Fruit fly (Drosophila melanogaster) whole organism, embryonic: ENCODE results near the gene CG7924.

Experiments
- CG13296 ChIP-seq: fragments of 200-800 bp; sonication (Bioruptor generic); optimal IDR thresholded peaks from 3 replicates; lab custom pipeline; 2018; ENCODE audit warnings: missing biosample characterization, mild to moderate bottlenecking, missing genetic modification characterization
- CG13775 ChIP-seq: fragments of 200-800 bp; sonication (Bioruptor generic); optimal IDR thresholded peaks from 3 replicates; lab custom pipeline; 2017; ENCODE audit warnings: missing biosample characterization, mild to moderate bottlenecking, missing genetic modification characterization
- CG14441 ChIP-seq: fragments of 200-800 bp; sonication (Bioruptor generic); IDR thresholded peaks from 2 replicates; pipeline ENCODE4 v1.3.6; 2022; ENCODE audit warnings: missing biosample characterization, missing genetic modification characterization
- CG14965 ChIP-seq: fragments of 200-800 bp; sonication (Bioruptor generic); optimal IDR thresholded peaks from 2 replicates; lab custom pipeline; 2016; ENCODE audit warnings: missing biosample characterization, missing genetic modification characterization, borderline replicate concordance
- CG15696 ChIP-seq: fragments of 200-800 bp; sonication (Bioruptor generic); optimal IDR thresholded peaks from 2 replicates; lab custom pipeline; 2019; ENCODE audit warnings: missing biosample characterization, mild to moderate bottlenecking, missing genetic modification characterization, moderate library complexity
- CG1792 ChIP-seq: fragments of 200-800 bp; sonication (Bioruptor generic); optimal IDR thresholded peaks from 2 replicates; lab custom pipeline; 2016; ENCODE audit warnings: missing biosample characterization, missing genetic modification characterization
- CG31388 ChIP-seq: fragments of 200-800 bp; sonication (Bioruptor generic); optimal IDR thresholded peaks from 2 replicates; lab custom pipeline; 2016; ENCODE audit warnings: missing biosample characterization, missing genetic modification characterization
- CG3407 ChIP-seq: fragments of 200-800 bp; sonication (Bioruptor generic); optimal IDR thresholded peaks from 2 replicates; lab custom pipeline; 2018; ENCODE audit warnings: missing biosample characterization, mild to moderate bottlenecking, missing genetic modification characterization
- CG3847 ChIP-seq: fragments of 200-800 bp; sonication (Bioruptor generic); IDR thresholded peaks from 2 replicates; pipeline ENCODE4 v1.3.6; 2022; ENCODE audit warnings: missing biosample characterization, missing genetic modification characterization
- CG4360 ChIP-seq: fragments of 200-800 bp; sonication (Bioruptor generic); IDR thresholded peaks from 2 replicates; pipeline ENCODE4 v1.3.6; 2022; ENCODE audit warnings: missing biosample characterization, missing genetic modification characterization
- CG8765 ChIP-seq: fragments of 200-800 bp; sonication (Bioruptor generic); IDR thresholded peaks from 2 replicates; pipeline ENCODE4 v1.3.6; 2022; ENCODE audit warnings: missing biosample characterization, missing genetic modification characterization
- CG9215 ChIP-seq: fragments of 200-800 bp; sonication (Bioruptor generic); IDR thresholded peaks from 2 replicates; pipeline ENCODE4 v1.3.6; 2022; ENCODE audit warnings: missing biosample characterization, missing genetic modification characterization
- CG9609 ChIP-seq: fragments of 200-800 bp; sonication (Bioruptor generic); optimal IDR thresholded peaks from 3 replicates; lab custom pipeline; 2016; ENCODE audit warnings: missing biosample characterization, missing genetic modification characterization
- CG9817 ChIP-seq: fragments of 200-800 bp; sonication (Bioruptor generic); optimal IDR thresholded peaks from 2 replicates; lab custom pipeline; 2018; ENCODE audit warnings: missing biosample characterization, mild to moderate bottlenecking, missing genetic modification characterization, moderate library complexity
- CHES-1-like ChIP-seq: fragments of 200-800 bp; sonication (Bioruptor generic); optimal IDR thresholded peaks from 2 replicates; lab custom pipeline; 2016; ENCODE audit warnings: missing biosample characterization, missing genetic modification characterization
- D19B ChIP-seq: fragments of 200-800 bp; sonication (Bioruptor generic); optimal IDR thresholded peaks from 2 replicates; lab custom pipeline; 2017; ENCODE audit warnings: missing biosample characterization, mild to moderate bottlenecking, missing genetic modification characterization
- Dbx ChIP-seq: fragments of 200-800 bp; sonication (Bioruptor generic); IDR thresholded peaks from 3 replicates; pipeline ENCODE4 v1.3.6; 2022; ENCODE audit warnings: missing biosample characterization, missing genetic modification characterization
- Dll ChIP-seq: fragments of 200-800 bp; sonication (Bioruptor generic); IDR thresholded peaks from 4 replicates; pipeline ENCODE4 v1.3.6; 2022; ENCODE audit warnings: missing biosample characterization, missing genetic modification characterization; ENCODE audit not compliant: partially characterized antibody
- Doc2 ChIP-seq: fragments of 200-800 bp; sonication (Bioruptor generic); IDR thresholded peaks from 2 replicates; pipeline ENCODE4 v1.3.6; 2022; ENCODE audit warnings: missing biosample characterization, missing genetic modification characterization
- E2f2 ChIP-seq: fragments of 200-800 bp; sonication (Bioruptor generic); IDR thresholded peaks from 2 replicates; pipeline ENCODE4 v1.3.6; 2022; ENCODE audit warnings: missing biosample characterization, missing genetic modification characterization
- HHEX ChIP-seq: fragments of 200-800 bp; sonication (Bioruptor generic); optimal IDR thresholded peaks from 3 replicates; lab custom pipeline; 2017; ENCODE audit warnings: missing biosample characterization, mild to moderate bottlenecking, missing genetic modification characterization, missing genetic modification reagents
- HmgD ChIP-seq: fragments of 200-800 bp; sonication (Bioruptor generic); optimal IDR thresholded peaks from 3 replicates; lab custom pipeline; 2016; ENCODE audit warnings: missing biosample characterization, missing genetic modification characterization
- Hmx ChIP-seq: fragments of 200-800 bp; sonication (Bioruptor generic); optimal IDR thresholded peaks from 2 replicates; lab custom pipeline; 2016; ENCODE audit warnings: missing biosample characterization, missing genetic modification characterization
- Hr78 ChIP-seq, 2 experiments: fragments of 200-800 bp in 1 of 2; fragments of >200 bp in 1 of 2; sonication (Bioruptor generic) in 1 of 2; optimal IDR thresholded peaks; 2 replicates each; lab custom pipeline; 2017 to 2019; ENCODE audit warnings: missing biosample characterization in 2 of 2, missing genetic modification characterization in 2 of 2, mild to moderate bottlenecking in 1 of 2, moderate library complexity in 1 of 2
- Hsf ChIP-seq: fragments of 200-800 bp; sonication (Bioruptor generic); optimal IDR thresholded peaks from 3 replicates; lab custom pipeline; 2016; ENCODE audit warnings: missing biosample characterization, missing genetic modification characterization
- MBD-R2 ChIP-seq: fragments of 200-800 bp; sonication (Bioruptor generic); IDR thresholded peaks from 2 replicates; pipeline ENCODE4 v1.3.6; 2022; ENCODE audit warnings: missing biosample characterization, missing genetic modification characterization
- Myb ChIP-seq: fragments of 200-800 bp; sonication (Bioruptor generic); optimal IDR thresholded peaks from 2 replicates; lab custom pipeline; 2016; ENCODE audit warnings: missing biosample characterization, missing genetic modification characterization
- Ravus ChIP-seq: fragments of 200-800 bp; sonication (Bioruptor generic); IDR thresholded peaks from 2 replicates; pipeline ENCODE4 v1.3.6; 2022; ENCODE audit warnings: missing biosample characterization, missing genetic modification characterization
- Rx ChIP-seq: fragments of 200-800 bp; sonication (Bioruptor generic); IDR thresholded peaks from 2 replicates; pipeline ENCODE4 v1.3.6; 2022; ENCODE audit warnings: missing biosample characterization, missing genetic modification characterization
- Trl ChIP-seq, 3 experiments: fragments of >200 bp in 2 of 3; fragments of 200-800 bp in 1 of 3; sonication (Bioruptor generic) in 1 of 3; optimal IDR thresholded peaks; 2 replicates in 1 of 3; 3 replicates in 2 of 3; lab custom pipeline; 2016 to 2017; ENCODE audit warnings: missing biosample characterization in 1 of 3, missing genetic modification characterization in 1 of 3
- ab ChIP-seq: fragments of 200-800 bp; sonication (Bioruptor generic); optimal IDR thresholded peaks from 2 replicates; lab custom pipeline; 2016; ENCODE audit warnings: missing biosample characterization, missing genetic modification characterization
- croc ChIP-seq: fragments of 200-800 bp; sonication (Bioruptor generic); conservative IDR thresholded peaks from 3 replicates; pipeline ENCODE4 v1.3.6; 2022; ENCODE audit warnings: missing biosample characterization, missing genetic modification characterization
- danr ChIP-seq: fragments of 200-800 bp; sonication (Bioruptor generic); IDR thresholded peaks from 2 replicates; pipeline ENCODE4 v1.3.6; 2022; ENCODE audit warnings: missing biosample characterization, missing genetic modification characterization
- disco-r ChIP-seq: fragments of 200-800 bp; sonication (Bioruptor generic); optimal IDR thresholded peaks from 2 replicates; lab custom pipeline; 2016; ENCODE audit warnings: missing biosample characterization, missing genetic modification characterization
- gce ChIP-seq: fragments of 200-800 bp; sonication (Bioruptor generic); IDR thresholded peaks from 3 replicates; pipeline ENCODE4 v1.3.6; 2022; ENCODE audit warnings: missing biosample characterization, missing genetic modification characterization
- gcm ChIP-seq: fragments of 200-800 bp; sonication (Bioruptor generic); optimal IDR thresholded peaks from 2 replicates; lab custom pipeline; 2019; ENCODE audit warnings: missing biosample characterization, mild to moderate bottlenecking, missing genetic modification characterization, moderate library complexity
- mam ChIP-seq: fragments of 200-800 bp; sonication (Bioruptor generic); optimal IDR thresholded peaks from 3 replicates; lab custom pipeline; 2016; ENCODE audit warnings: missing biosample characterization, missing genetic modification characterization
- mld ChIP-seq: fragments of 200-800 bp; sonication (Bioruptor generic); IDR thresholded peaks from 3 replicates; pipeline ENCODE4 v1.3.6; 2022; ENCODE audit warnings: missing biosample characterization, missing genetic modification characterization; ENCODE audit not compliant: partially characterized antibody
- odd ChIP-seq: fragments of 200-800 bp; sonication (Bioruptor generic); optimal IDR thresholded peaks from 2 replicates; lab custom pipeline; 2017; ENCODE audit warnings: missing biosample characterization, mild to moderate bottlenecking, missing genetic modification characterization
- p53 ChIP-seq: fragments of 200-800 bp; sonication (Bioruptor generic); optimal IDR thresholded peaks from 2 replicates; lab custom pipeline; 2016; ENCODE audit warnings: missing biosample characterization, missing genetic modification characterization
- prd ChIP-seq, 3 experiments: fragments of >200 bp in 2 of 3; fragments of 200-800 bp in 1 of 3; sonication (Bioruptor generic) in 1 of 3; optimal IDR thresholded peaks in 2 of 3; IDR thresholded peaks in 1 of 3; 2 replicates in 2 of 3; 3 replicates in 1 of 3; pipeline versions ENCODE4 v1.3.6 to Lab custom; 2017 to 2022; ENCODE audit warnings: missing biosample characterization in 1 of 3, missing genetic modification characterization in 1 of 3
- sd ChIP-seq: fragments of 200-800 bp; sonication (Bioruptor generic); optimal IDR thresholded peaks from 3 replicates; lab custom pipeline; 2018; ENCODE audit warnings: missing biosample characterization, mild to moderate bottlenecking, missing genetic modification characterization, moderate library complexity
- sisA ChIP-seq: fragments of 200-800 bp; sonication (Bioruptor generic); IDR thresholded peaks from 2 replicates; pipeline ENCODE4 v1.3.6; 2022; ENCODE audit warnings: missing biosample characterization, missing genetic modification characterization
- so ChIP-seq: fragments of 200-800 bp; sonication (Bioruptor generic); IDR thresholded peaks from 3 replicates; pipeline ENCODE4 v1.3.6; 2022; ENCODE audit warnings: missing biosample characterization, missing genetic modification characterization
- sr ChIP-seq: fragments of 200-800 bp; sonication (Bioruptor generic); IDR thresholded peaks from 3 replicates; pipeline ENCODE4 v1.3.6; 2022; ENCODE audit warnings: missing biosample characterization, missing genetic modification characterization
- ssp ChIP-seq: fragments of 200-800 bp; sonication (Bioruptor generic); IDR thresholded peaks from 2 replicates; pipeline ENCODE4 v1.3.6; 2022; ENCODE audit warnings: missing biosample characterization, missing genetic modification characterization
- tin ChIP-seq: fragments of 200-800 bp; sonication (Bioruptor generic); optimal IDR thresholded peaks from 3 replicates; lab custom pipeline; 2016; ENCODE audit warnings: missing biosample characterization, missing genetic modification characterization
- tna ChIP-seq: fragments of 200-800 bp; sonication (Bioruptor generic); IDR thresholded peaks from 2 replicates; pipeline ENCODE4 v1.3.6; 2022; ENCODE audit warnings: missing biosample characterization, missing genetic modification characterization; ENCODE audit not compliant: partially characterized antibody
- tup ChIP-seq: fragments of 200-800 bp; sonication (Bioruptor generic); optimal IDR thresholded peaks from 2 replicates; lab custom pipeline; 2016; ENCODE audit warnings: missing biosample characterization, mild to moderate bottlenecking, missing genetic modification characterization, moderate library complexity

CG7924 gene

dm6 chr3L:14189957-14190624 is 43.2 kb upstream of the CG7924 start (continued):
- peak; percentile 60 for TF ChIP-seq MBD-R2 (GFP tag; lab: Robert Waterston, UW)
- TF ChIP-seq prd (optimal IDR thresholded peaks at IDR 0.05; lab: Kevin White, UChicago), result no peak
- peak; percentile 63 for TF ChIP-seq prd (GFP tag; IDR thresholded peaks at IDR 0.05; lab: Robert Waterston, UW)
- no peak for TF ChIP-seq CHES-1-like (GFP tag; lab: Kevin White, UChicago)
- TF ChIP-seq E2f2, result peak; percentile 65
- TF ChIP-seq Hsf (GFP tag; lab: Kevin White, UChicago), result peak; percentile 23
- peak; percentile 40; the same call in 1 of the 2 replicates for TF ChIP-seq CG8765 (GFP tag; lab: Robert Waterston, UW)
- peak; percentile 64 for TF ChIP-seq CG3847 (GFP tag; lab: Robert Waterston, UW)
- TF ChIP-seq CG13296 (GFP tag; lab: Kevin White, UChicago), result peak; percentile 24
- TF ChIP-seq CG9215 (GFP tag; lab: Robert Waterston, UW), result no peak
- no peak for TF ChIP-seq CG13775 (GFP tag; lab: Kevin White, UChicago)
- 0 out of 3 replicates have a peak, but pooled peaks have one; percentile 61 for TF ChIP-seq gce (GFP tag; lab: Robert Waterston, UW)
- TF ChIP-seq CG14441 (GFP tag; lab: Robert Waterston, UW), result peak; percentile 51; the same call in 1 of the 2 replicates
- TF ChIP-seq gcm (GFP tag; lab: Kevin White, UChicago), result no peak
- peak; percentile 78 for TF ChIP-seq Dbx (GFP tag; lab: Robert Waterston, UW)
- no peak for TF ChIP-seq Trl (optimal IDR thresholded peaks at IDR 0.05; lab: Kevin White, UChicago)
- TF ChIP-seq Trl (GFP tag; optimal IDR thresholded peaks at IDR 0.05; lab: Kevin White, UChicago), result no peak
- TF ChIP-seq odd (GFP tag; lab: Kevin White, UChicago), result no peak
- no peak for TF ChIP-seq CG3407
- TF ChIP-seq sr (GFP tag; lab: Robert Waterston, UW), result no peak
- TF ChIP-seq sisA (GFP tag; lab: Robert Waterston, UW), result no peak; the same call in 1 of the 2 replicates
- no peak for TF ChIP-seq disco-r (GFP tag; lab: Kevin White, UChicago)
- TF ChIP-seq croc (GFP tag; lab: Robert Waterston, UW), result no peak; the same call in 2 of the 3 replicates
- TF ChIP-seq tna (GFP tag; lab: Robert Waterston, UW), result no peak
- peak; percentile 16 for TF ChIP-seq CG15696 (tag; lab: Kevin White, UChicago)
- peak; percentile 31 for TF ChIP-seq tin (GFP tag; lab: Kevin White, UChicago)
- TF ChIP-seq so (GFP tag; lab: Robert Waterston, UW), result peak; percentile 79; the same call in 2 of the 3 replicates
- no peak for TF ChIP-seq p53 (GFP tag; lab: Kevin White, UChicago)
- TF ChIP-seq ab (GFP tag; lab: Kevin White, UChicago), result no peak
- TF ChIP-seq CG4360, result no peak
- TF ChIP-seq CG9609 (GFP tag; lab: Kevin White, UChicago), result peak; percentile 2
- TF ChIP-seq Doc2 (GFP tag; lab: Robert Waterston, UW), result no peak
- peak; percentile 18 for TF ChIP-seq CG1792
- no peak for TF ChIP-seq CG14965 (GFP tag; lab: Kevin White, UChicago)
- no peak for TF ChIP-seq mld
- TF ChIP-seq Dll (GFP tag; lab: Robert Waterston, UW), result no peak; the same call in 1 of the 4 replicates
- TF ChIP-seq HmgD, result peak; percentile 73
- no peak for TF ChIP-seq Hmx (GFP tag; lab: Kevin White, UChicago)
- peak; percentile 97 for TF ChIP-seq ssp (GFP tag; lab: Robert Waterston, UW)
- TF ChIP-seq Rx (GFP tag; lab: Robert Waterston, UW), result peak; percentile 57; the same call in 1 of the 2 replicates
- TF ChIP-seq CG31388, result no peak
- TF ChIP-seq sd, result no peak
- TF ChIP-seq D19B (GFP tag; lab: Kevin White, UChicago), result peak; percentile 2
- no peak for TF ChIP-seq tup (GFP tag; lab: Kevin White, UChicago)
- peak; percentile 46 for TF ChIP-seq HHEX
- no peak for TF ChIP-seq Myb (GFP tag; lab: Kevin White, UChicago)
- TF ChIP-seq mam (GFP tag; lab: Kevin White, UChicago), result peak; percentile 6
- TF ChIP-seq danr, result peak; percentile 42; the same call in 1 of the 2 replicates
- no peak for TF ChIP-seq Hr78 (GFP tag; optimal IDR thresholded peaks at IDR 0.05; lab: Kevin White, UChicago)
- no peak for TF ChIP-seq Ravus (GFP tag; lab: Robert Waterston, UW)
- no peak for TF ChIP-seq CG9817 (tag; lab: Kevin White, UChicago)
